Worm (Caenorhabditis elegans) whole organism, mixed stage, embryonic: ENCODE results near the gene F09F9.5.

Experiments used
- bed-3 ChIP-seq: fragments of 200-800 bp; sonication (Bioruptor generic); optimal IDR thresholded peaks from 3 replicates; lab custom pipeline; 2018; ENCODE audit warnings: mild to moderate bottlenecking, missing genetic modification characterization, moderate library complexity, missing compliant biosample characterization
- ceh-39 ChIP-seq: fragments of 150-350 bp; optimal IDR thresholded peaks from 2 replicates; lab custom pipeline; 2014; ENCODE audit warnings: missing biosample characterization, missing genetic modification characterization
- ceh-43 ChIP-seq: fragments of 200-800 bp; sonication (Bioruptor generic); optimal IDR thresholded peaks from 2 replicates; lab custom pipeline; 2018; ENCODE audit warnings: mild to moderate bottlenecking, missing genetic modification characterization, moderate library complexity, missing compliant biosample characterization
- ceh-83 ChIP-seq: fragments of 200-800 bp; sonication (Bioruptor generic); optimal IDR thresholded peaks from 2 replicates; lab custom pipeline; 2018; ENCODE audit warnings: mild to moderate bottlenecking, missing genetic modification characterization, missing compliant biosample characterization
- cnd-1 ChIP-seq: fragments of 200-800 bp; sonication (Bioruptor generic); optimal IDR thresholded peaks from 2 replicates; lab custom pipeline; 2018; ENCODE audit warnings: mild to moderate bottlenecking, missing genetic modification characterization, missing compliant biosample characterization
- drap-1 ChIP-seq: fragments of 200-800 bp; sonication (Bioruptor generic); optimal IDR thresholded peaks from 3 replicates; lab custom pipeline; 2018; ENCODE audit warnings: mild to moderate bottlenecking, missing genetic modification characterization, missing compliant biosample characterization
- elt-1 ChIP-seq: sonication (generic microtip); optimal IDR thresholded peaks from 2 replicates; lab custom pipeline; 2017; ENCODE audit warnings: missing genetic modification characterization, mild to moderate bottlenecking, missing compliant biosample characterization, antibody characterized with exemption, moderate library complexity, borderline replicate concordance; ENCODE audit not compliant: insufficient read depth
- flh-1 ChIP-seq: fragments of 200-800 bp; sonication (Bioruptor generic); optimal IDR thresholded peaks from 2 replicates; lab custom pipeline; 2018; ENCODE audit warnings: mild to moderate bottlenecking, missing genetic modification characterization, moderate library complexity, missing compliant biosample characterization
- ham-2 ChIP-seq: fragments of 200-800 bp; sonication (Bioruptor generic); optimal IDR thresholded peaks from 2 replicates; lab custom pipeline; 2018; ENCODE audit warnings: mild to moderate bottlenecking, missing genetic modification characterization, missing compliant biosample characterization
- hlh-1 ChIP-seq: fragments of 150-350 bp; optimal IDR thresholded peaks from 2 replicates; lab custom pipeline; 2014; ENCODE audit warnings: missing biosample characterization, missing genetic modification reagents, missing genetic modification characterization
- lin-13 ChIP-seq: fragments of 150-350 bp; optimal IDR thresholded peaks from 2 replicates; lab custom pipeline; 2014; ENCODE audit warnings: missing biosample characterization, missing genetic modification characterization
- lsy-2 ChIP-seq: fragments of 150-350 bp; optimal IDR thresholded peaks from 2 replicates; lab custom pipeline; 2014; ENCODE audit warnings: missing biosample characterization, missing genetic modification characterization
- mab-5 ChIP-seq: fragments of 150-350 bp; optimal IDR thresholded peaks from 2 replicates; lab custom pipeline; 2014; ENCODE audit warnings: missing biosample characterization, missing genetic modification characterization
- mep-1 ChIP-seq: fragments of 150-350 bp; optimal IDR thresholded peaks from 2 replicates; lab custom pipeline; 2017; ENCODE audit warnings: missing biosample characterization, missing genetic modification reagents, missing genetic modification characterization, inconsistent platforms
- mls-2 ChIP-seq: sonication (generic microtip); optimal IDR thresholded peaks from 2 replicates; lab custom pipeline; 2016; ENCODE audit warnings: mild to moderate bottlenecking, missing genetic modification characterization, moderate library complexity, missing compliant biosample characterization
- nhr-12 ChIP-seq: fragments of 150-350 bp; optimal IDR thresholded peaks from 2 replicates; lab custom pipeline; 2014; ENCODE audit warnings: missing biosample characterization, missing genetic modification characterization
- nhr-237 ChIP-seq: fragments of 150-350 bp; optimal IDR thresholded peaks from 2 replicates; lab custom pipeline; 2014; ENCODE audit warnings: missing biosample characterization, missing genetic modification characterization
- nhr-76 ChIP-seq: sonication (generic microtip); optimal IDR thresholded peaks from 2 replicates; lab custom pipeline; 2017; ENCODE audit warnings: missing biosample characterization, missing genetic modification characterization
- pha-4 ChIP-seq: fragments of 150-350 bp; optimal IDR thresholded peaks from 2 replicates; lab custom pipeline; 2018; ENCODE audit warnings: missing biosample characterization, missing genetic modification reagents, missing genetic modification characterization
- sem-2 ChIP-seq: fragments of 200-800 bp; sonication (Bioruptor generic); optimal IDR thresholded peaks from 2 replicates; lab custom pipeline; 2018; ENCODE audit warnings: mild to moderate bottlenecking, missing genetic modification characterization, missing compliant biosample characterization
- snpc-4 ChIP-seq: fragments of 150-350 bp; optimal IDR thresholded peaks from 2 replicates; lab custom pipeline; 2014; ENCODE audit warnings: missing biosample characterization, missing genetic modification characterization
- tbx-8 ChIP-seq: fragments of 200-800 bp; sonication (Bioruptor generic); optimal IDR thresholded peaks from 2 replicates; lab custom pipeline; 2018; ENCODE audit warnings: mild to moderate bottlenecking, missing genetic modification characterization, moderate library complexity, missing compliant biosample characterization
- unc-39 ChIP-seq: fragments of 150-350 bp; optimal IDR thresholded peaks from 2 replicates; lab custom pipeline; 2014; ENCODE audit warnings: missing biosample characterization, missing genetic modification characterization
- unc-62 ChIP-seq: fragments of 150-350 bp; optimal IDR thresholded peaks from 2 replicates; lab custom pipeline; 2014; ENCODE audit warnings: missing biosample characterization, missing genetic modification reagents, missing genetic modification characterization
- zip-8 ChIP-seq: fragments of 150-350 bp; optimal IDR thresholded peaks from 2 replicates; lab custom pipeline; 2014; ENCODE audit warnings: missing biosample characterization, missing genetic modification characterization
- ztf-11 ChIP-seq: fragments of 150-350 bp; optimal IDR thresholded peaks from 2 replicates; lab custom pipeline; 2014; ENCODE audit warnings: missing biosample characterization, missing genetic modification characterization

Gene F09F9.5

DNA sequence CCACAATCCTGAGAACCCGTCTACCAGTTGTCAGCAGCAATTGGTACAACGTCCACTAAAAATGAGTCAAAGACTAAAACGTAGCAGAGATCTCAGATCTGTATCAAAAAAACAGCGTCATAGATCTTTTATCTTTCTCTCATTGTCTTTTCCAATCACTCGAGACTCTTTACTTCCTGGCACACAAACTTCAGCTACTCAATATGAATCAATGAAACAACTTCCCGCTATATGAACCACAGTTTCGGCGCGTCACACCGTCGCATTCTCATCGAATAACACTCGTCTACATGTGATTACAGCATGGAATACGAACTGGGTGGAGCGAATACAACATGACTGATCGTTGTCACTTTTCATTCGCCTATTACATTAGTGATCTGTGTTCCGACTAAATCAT, 14.5 kb downstream of the F09F9.5 start:
- peak; percentile 23 for TF ChIP-seq elt-1 (tag; lab: Kevin White, UChicago)
- TF ChIP-seq zip-8: no peak

- no peak for TF ChIP-seq cnd-1 (tag; lab: Kevin White, UChicago)
- no peak for TF ChIP-seq unc-39 (tag; lab: Kevin White, UChicago)
- TF ChIP-seq, all 35 proteins: peak for 0
These were observed 15.7 kb downstream of the F09F9.5 start for ce11 chrX:4133378-4133777.

DNA sequence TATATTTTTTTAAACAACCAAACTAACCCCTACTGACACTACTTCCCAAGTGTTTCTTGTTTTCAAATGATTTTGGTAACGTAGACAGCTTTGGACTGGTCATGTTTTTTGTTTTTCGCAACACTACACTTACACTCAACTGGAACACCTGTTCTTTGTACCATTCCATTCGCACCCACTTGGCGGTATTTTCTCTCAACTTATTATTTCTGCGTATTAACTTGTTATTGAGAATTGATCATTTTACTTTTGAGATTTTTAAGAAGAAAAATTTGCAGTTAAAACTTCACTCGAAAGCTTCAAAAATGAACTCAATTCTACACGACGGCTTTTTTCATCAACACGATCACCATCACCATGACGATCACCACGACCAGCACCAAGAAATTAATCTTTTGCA, 17.1 kb downstream of the F09F9.5 start, which contains the start of gene ZK470.2:
TSS of gene ZK470.2 (plus strand) at position 301 of the 400 bp plus-strand sequence.
- TF ChIP-seq tbx-8 (GFP tag; lab: Kevin White, UChicago) (no peak), ceh-39 (tag; lab: Kevin White, UChicago) (no peak), mep-1 (tag; lab: Kevin White, UChicago) (no peak), sem-2 (GFP tag; lab: Kevin White, UChicago) (no peak), unc-62 (GFP tag; lab: Kevin White, UChicago) (no peak), flh-1 (GFP tag; lab: Kevin White, UChicago) (no peak), cnd-1 (tag; lab: Kevin White, UChicago) (no peak), nhr-12 (tag; lab: Kevin White, UChicago) (no peak), pha-4 (tag; lab: Kevin White, UChicago) (no peak), unc-39 (tag; lab: Kevin White, UChicago) (no peak), zip-8 (no peak), snpc-4 (tag; lab: Kevin White, UChicago) (no peak), ceh-83 (no peak), mab-5 (tag; lab: Kevin White, UChicago) (no peak)

- TF ChIP-seq lsy-2 (tag; lab: Kevin White, UChicago): no peak
- no peak for TF ChIP-seq drap-1 (GFP tag; lab: Kevin White, UChicago)
- TF ChIP-seq ham-2 (GFP tag; lab: Kevin White, UChicago): no peak
- TF ChIP-seq sem-2 (GFP tag; lab: Kevin White, UChicago): no peak
- no peak for TF ChIP-seq nhr-237 (tag; lab: Kevin White, UChicago)
- TF ChIP-seq nhr-76 (tag; lab: Kevin White, UChicago): no peak
- no peak for TF ChIP-seq lin-13 (tag; lab: Kevin White, UChicago)
- no peak for TF ChIP-seq hlh-1 (tag; lab: Kevin White, UChicago)
- no peak for TF ChIP-seq elt-1 (tag; lab: Kevin White, UChicago)
- no peak for TF ChIP-seq mep-1 (tag; lab: Kevin White, UChicago)
- no peak for TF ChIP-seq mls-2
- no peak for TF ChIP-seq snpc-4 (tag; lab: Kevin White, UChicago)
- no peak for TF ChIP-seq unc-39 (tag; lab: Kevin White, UChicago)
- TF ChIP-seq ceh-83: no peak
- no peak for TF ChIP-seq bed-3 (GFP tag; lab: Kevin White, UChicago)
- no peak for TF ChIP-seq zip-8
- no peak for TF ChIP-seq cnd-1 (tag; lab: Kevin White, UChicago)
- no peak for TF ChIP-seq ceh-43 (GFP tag; lab: Kevin White, UChicago)
- no peak for TF ChIP-seq ztf-11
- TF ChIP-seq, all 35 proteins: peak for 0
These were observed 19.0 kb downstream of the F09F9.5 start for ce11 chrX:4136547-4137311.

- TF ChIP-seq ztf-11: no peak
- no peak for TF ChIP-seq drap-1 (GFP tag; lab: Kevin White, UChicago)
- no peak for TF ChIP-seq ham-2 (GFP tag; lab: Kevin White, UChicago)
- TF ChIP-seq ceh-83: no peak
- no peak for TF ChIP-seq bed-3 (GFP tag; lab: Kevin White, UChicago)
- no peak for TF ChIP-seq pha-4 (tag; lab: Kevin White, UChicago)
- TF ChIP-seq, all 35 proteins: peak for 0
These were observed 19.9 kb downstream of the F09F9.5 start for ce11 chrX:4137452-4138164.
